Worm (Caenorhabditis elegans): ENCODE data around the gene srv-25.

srv-25 gene

ce11 chrIV:6327363-6328015 is 23.9 kb upstream of the srv-25 start:
- TF ChIP-seq let-526 (GFP tag; IDR thresholded peaks at IDR 0.05) (no peak), atf-7 (tag; optimal IDR thresholded peaks at IDR 0.05) (no peak), madf-10 (tag; optimal IDR thresholded peaks at IDR 0.05) (no peak), hmg-1.2 (GFP tag; IDR thresholded peaks at IDR 0.05) (peak; percentile 27; the same call in 1 of the 2 replicates), ccch-3 (GFP tag; optimal IDR thresholded peaks at IDR 0.05) (no peak), nhr-80 (tag; optimal IDR thresholded peaks at IDR 0.05) (peak; percentile 63), T07F8.4 (tag; optimal IDR thresholded peaks at IDR 0.05) (no peak), lin-35 (GFP tag; optimal IDR thresholded peaks at IDR 0.05) (peak in 1 of 3 experiments; percentile 12), attf-5 (GFP tag; optimal IDR thresholded peaks at IDR 0.05) (peak; percentile 4), mcd-1 (GFP tag; IDR thresholded peaks at IDR 0.05) (0 out of 2 replicates have a peak, but pooled peaks have one; percentile 42)

- TF ChIP-seq attf-5 (GFP tag; optimal IDR thresholded peaks at IDR 0.05) (no peak), F49E8.2 (tag; optimal IDR thresholded peaks at IDR 0.05; ENCODE audit: insufficient read depth) (no peak), K12H6.12 (tag; optimal IDR thresholded peaks at IDR 0.05) (no peak), snpc-3.4 (tag; optimal IDR thresholded peaks at IDR 0.05) (peak; percentile 11), hsf-1 (GFP tag; IDR thresholded peaks at IDR 0.05) (peak; percentile 48), snpc-1.1 (tag; optimal IDR thresholded peaks at IDR 0.05; ENCODE audit: insufficient read depth) (peak; percentile 4), ztf-25 (GFP tag; IDR thresholded peaks at IDR 0.05) (no peak)
Measured at ce11 chrIV:6326448-6326847, 22.9 kb upstream of the srv-25 start, which contains the start of gene lsm-8. lsm-8 (plus strand) TSS chrIV:6326526.

ce11 chrIV:6325772-6326171 is 22.2 kb upstream of the srv-25 start:
- TF ChIP-seq mcd-1 (GFP tag; IDR thresholded peaks at IDR 0.05) (no peak), ceh-58 (GFP tag; IDR thresholded peaks at IDR 0.05) (no peak), F22D6.2 (tag; optimal IDR thresholded peaks at IDR 0.05) (no peak), rec-8 (tag; optimal IDR thresholded peaks at IDR 0.05) (peak in 1 of 2 experiments; percentile 37), Y53G8AR.9 (GFP tag; conservative IDR thresholded peaks at IDR 0.05) (peak; percentile 40; the same call in 1 of the 2 replicates), ztf-28 (GFP tag; IDR thresholded peaks at IDR 0.05) (no peak), pbrm-1 (GFP tag; IDR thresholded peaks at IDR 0.05) (no peak), lir-1 (GFP tag; conservative IDR thresholded peaks at IDR 0.05) (no peak), ceh-79 (tag; optimal IDR thresholded peaks at IDR 0.05) (peak; percentile 55), atf-7 (tag; optimal IDR thresholded peaks at IDR 0.05) (peak; percentile 44), Y56A3A.18 (GFP tag; IDR thresholded peaks at IDR 0.05) (0 out of 2 replicates have a peak, but pooled peaks have one; percentile 71), rpc-1 (optimal IDR thresholded peaks at IDR 0.05) (no peak), rpc-1 (tag; optimal IDR thresholded peaks at IDR 0.05) (no peak), ekl-4 (GFP tag; IDR thresholded peaks at IDR 0.05) (peak; percentile 48; the same call in 1 of the 2 replicates), T26A5.8 (tag; optimal IDR thresholded peaks at IDR 0.05) (peak; percentile 61), B0035.1 (tag; optimal IDR thresholded peaks at IDR 0.05) (no peak), nhr-27 (tag; optimal IDR thresholded peaks at IDR 0.05) (peak; percentile 71), zfh-2 (GFP tag; conservative IDR thresholded peaks at IDR 0.05) (no peak), cebp-1 (GFP tag; IDR thresholded peaks at IDR 0.05) (no peak), cebp-1 (tag; optimal IDR thresholded peaks at IDR 0.05) (peak; percentile 18), C06A6.2 (GFP tag; conservative IDR thresholded peaks at IDR 0.05) (no peak), B0019.2 (GFP tag; conservative IDR thresholded peaks at IDR 0.05) (no peak), F10E7.11 (tag; optimal IDR thresholded peaks at IDR 0.05) (peak; percentile 64), lsl-1 (GFP tag; optimal IDR thresholded peaks at IDR 0.05) (peak; percentile 17), unc-62 (GFP tag; optimal IDR thresholded peaks at IDR 0.05) (no peak), hlh-26 (GFP tag; conservative IDR thresholded peaks at IDR 0.05) (no peak), hsf-1 (GFP tag; IDR thresholded peaks at IDR 0.05) (peak; percentile 27), Y53F4B.3 (GFP tag; IDR thresholded peaks at IDR 0.05) (no peak), ztf-18 (tag; optimal IDR thresholded peaks at IDR 0.05) (no peak), ceh-40 (GFP tag; IDR thresholded peaks at IDR 0.05) (peak; percentile 30; the same call in 1 of the 2 replicates), B0336.3 (GFP tag; IDR thresholded peaks at IDR 0.05) (peak; percentile 82; the same call in 1 of the 2 replicates), ets-4 (GFP tag; optimal IDR thresholded peaks at IDR 0.05) (no peak)

Measured in whole organism, young adult.